Worm (Caenorhabditis elegans) whole organism, L4/young adult: Measurements from ENCODE around the gene col-98.
A peak's percentile ranks its signal among the peaks of the same experiment; 100 is the strongest.

Experiments
- W03F9.2 ChIP-seq: fragments of 150-350 bp; optimal IDR thresholded peaks from 2 replicates; lab custom pipeline; 2014; ENCODE audit warnings: missing biosample characterization, missing genetic modification characterization
- dao-5 ChIP-seq: sonication (generic microtip); optimal IDR thresholded peaks from 2 replicates; lab custom pipeline; 2016; ENCODE audit warnings: missing genotype, missing genetic modification characterization, moderate library complexity, missing compliant biosample characterization
- him-1 ChIP-seq: sonication (generic microtip); optimal IDR thresholded peaks from 2 replicates; lab custom pipeline; 2016; ENCODE audit warnings: missing genotype, missing genetic modification reagents, missing genetic modification characterization, missing compliant biosample characterization

Gene col-98

DNA sequence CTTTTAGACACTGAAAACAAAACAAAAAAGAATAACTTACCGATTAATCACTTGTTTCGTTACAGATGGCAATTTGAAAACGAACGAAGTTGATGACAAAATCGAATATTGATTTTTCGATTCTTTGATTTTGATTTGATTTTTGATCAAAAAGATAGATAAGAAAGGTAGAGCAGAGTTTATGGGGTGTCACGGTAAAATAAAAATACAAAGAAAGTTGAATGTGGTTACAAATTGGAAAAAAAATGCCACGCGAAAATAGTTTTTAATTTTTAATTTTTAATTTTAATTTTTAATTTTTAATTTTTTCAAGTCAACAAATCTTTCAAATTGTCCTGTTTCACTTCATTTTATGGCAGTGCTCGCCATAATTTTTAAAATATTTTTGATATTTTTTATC lies 36.5 kb downstream of the col-98 start, which contains the start of gene F54F12.1:
Gene F54F12.1, minus strand, starts transcription at position 101 of the 400 bp plus-strand sequence.
- TF ChIP-seq W03F9.2 (tag; lab: Kevin White, UChicago) (no peak), him-1 (tag; lab: Kevin White, UChicago) (no peak), dao-5 (tag; lab: Kevin White, UChicago) (no peak)

DNA sequence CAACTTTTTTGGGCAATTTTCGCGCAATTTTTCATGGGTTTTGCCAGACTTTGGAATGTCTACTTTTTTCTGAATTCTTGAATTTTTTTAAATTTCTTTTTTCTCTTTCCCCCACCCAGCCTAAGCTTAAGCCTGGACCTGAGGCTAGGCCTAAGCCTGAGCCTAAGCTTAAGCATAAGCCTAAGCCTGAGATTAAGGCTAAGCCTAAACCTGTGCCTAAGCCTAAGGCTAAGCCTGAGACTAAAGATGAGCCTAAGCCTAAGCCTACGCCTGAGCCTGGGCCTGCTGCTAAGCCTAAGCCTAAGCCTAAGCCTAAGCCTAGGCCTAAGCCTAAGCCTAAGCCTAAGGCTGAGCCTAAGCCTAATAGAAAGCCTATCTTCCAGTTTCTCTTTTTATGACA lies 37.4 kb downstream of the col-98 start:
- TF ChIP-seq dao-5 (tag; lab: Kevin White, UChicago) (no peak), W03F9.2 (tag; lab: Kevin White, UChicago) (no peak), him-1 (tag; lab: Kevin White, UChicago) (no peak)

DNA sequence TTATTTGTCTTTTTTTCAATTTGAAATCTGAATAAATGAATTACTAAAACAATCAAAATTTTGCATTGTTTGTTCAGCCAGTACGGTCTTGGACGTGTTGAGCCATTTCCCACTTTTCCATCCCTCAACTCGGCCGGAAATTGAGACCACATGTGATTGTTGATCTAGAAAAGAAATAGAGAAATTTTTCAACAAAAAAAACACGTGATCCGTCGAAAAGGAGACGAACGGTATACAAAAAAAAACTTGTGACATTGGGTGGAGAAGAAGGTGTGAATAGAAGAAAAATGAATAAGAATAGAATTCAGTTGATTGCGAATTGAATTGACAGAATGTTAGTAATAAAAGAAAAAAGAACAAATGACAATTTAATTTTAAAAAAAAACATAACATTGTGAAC lies 37.9 kb downstream of the col-98 start:
- TF ChIP-seq W03F9.2 (tag; lab: Kevin White, UChicago) (no peak), him-1 (tag; lab: Kevin White, UChicago) (no peak), dao-5 (tag; lab: Kevin White, UChicago) (no peak)

DNA sequence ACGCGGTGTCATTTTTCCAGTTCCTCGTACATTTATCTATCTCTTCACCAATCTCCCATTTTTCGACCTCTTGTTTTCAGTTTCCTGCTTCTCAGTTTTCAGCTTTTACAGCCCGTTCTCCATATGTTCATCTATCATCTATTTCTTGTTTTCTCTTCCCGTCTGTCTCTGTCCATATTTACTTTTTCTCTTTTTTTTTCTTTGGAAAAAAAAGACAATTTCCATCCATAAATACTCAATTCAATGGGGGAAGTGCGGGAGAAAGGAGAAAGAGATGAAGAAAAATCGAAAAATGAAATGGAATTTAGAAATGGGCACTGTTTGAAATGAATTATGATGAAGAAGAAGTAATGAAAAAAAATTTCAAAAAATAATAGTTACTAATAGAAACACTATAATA lies 39.3 kb downstream of the col-98 start:
- TF ChIP-seq dao-5 (tag; lab: Kevin White, UChicago) = no peak
- peak; percentile 18 for TF ChIP-seq him-1 (tag; lab: Kevin White, UChicago)
- no peak for TF ChIP-seq W03F9.2 (tag; lab: Kevin White, UChicago)

DNA sequence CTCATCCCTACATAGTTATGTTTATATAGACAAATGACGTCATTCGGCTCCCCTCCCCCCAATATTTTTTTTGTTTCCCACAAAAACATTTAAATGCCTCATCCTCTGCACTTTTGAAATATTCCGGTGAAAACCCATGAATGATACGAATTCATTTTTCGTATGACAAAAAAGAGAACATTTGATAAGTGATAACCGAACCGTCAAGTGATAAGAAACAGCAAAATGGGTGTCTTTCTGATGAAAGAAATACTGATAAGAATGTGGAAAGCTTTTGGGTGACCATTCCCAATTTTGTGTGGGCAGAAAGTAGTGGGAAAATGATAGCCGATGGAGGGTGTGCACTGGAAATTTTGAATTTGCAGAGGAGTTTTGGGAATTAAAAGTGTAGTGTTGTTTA lies 40.5 kb downstream of the col-98 start:
- TF ChIP-seq W03F9.2 (tag; lab: Kevin White, UChicago) (no peak), dao-5 (tag; lab: Kevin White, UChicago) (no peak), him-1 (tag; lab: Kevin White, UChicago) (no peak)

DNA sequence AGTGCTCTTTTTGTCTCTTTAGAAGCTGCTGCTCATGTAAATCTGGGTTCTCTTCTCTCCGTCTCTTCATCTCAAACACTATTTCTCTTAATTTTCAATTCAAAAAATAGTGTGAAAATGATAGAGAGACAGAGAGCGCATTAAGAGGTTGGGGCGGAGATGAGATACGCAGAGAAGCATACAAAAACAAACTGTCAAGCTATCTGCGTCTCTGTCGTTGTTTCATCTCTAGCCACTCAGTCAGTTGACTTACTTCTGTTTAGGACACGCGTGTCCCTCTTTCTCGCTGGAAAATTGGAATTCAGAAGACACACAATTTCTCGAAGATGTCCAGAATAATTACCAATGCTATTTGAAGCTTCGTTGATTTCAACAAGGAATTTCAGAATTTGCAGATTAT lies 42.3 kb downstream of the col-98 start:
- peak; percentile 83 for TF ChIP-seq him-1 (tag; lab: Kevin White, UChicago)
- TF ChIP-seq dao-5 (tag; lab: Kevin White, UChicago) = no peak
- TF ChIP-seq W03F9.2 (tag; lab: Kevin White, UChicago) = peak; percentile 45

DNA sequence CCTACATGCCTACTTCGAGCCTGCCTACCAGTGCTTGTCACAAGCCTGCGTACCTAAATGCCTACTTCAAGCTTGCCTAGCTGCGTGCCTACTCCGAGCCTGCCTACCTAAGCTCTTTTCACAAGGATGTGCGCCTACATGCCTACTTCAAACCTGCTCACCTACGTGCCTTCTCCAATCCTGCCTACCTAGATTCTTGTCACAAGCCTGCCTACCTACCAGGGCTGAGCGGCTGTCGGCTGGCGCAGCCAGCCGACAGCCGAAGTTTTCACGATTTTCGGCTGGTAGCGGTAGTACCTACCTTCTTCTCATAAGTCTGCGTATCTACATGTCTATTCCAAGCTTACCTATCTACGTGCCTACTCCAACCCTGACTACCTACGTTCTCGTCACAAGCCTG lies 42.9 kb downstream of the col-98 start:
- TF ChIP-seq dao-5 (tag; lab: Kevin White, UChicago) = no peak
- TF ChIP-seq him-1 (tag; lab: Kevin White, UChicago) = no peak
- no peak for TF ChIP-seq W03F9.2 (tag; lab: Kevin White, UChicago)

DNA sequence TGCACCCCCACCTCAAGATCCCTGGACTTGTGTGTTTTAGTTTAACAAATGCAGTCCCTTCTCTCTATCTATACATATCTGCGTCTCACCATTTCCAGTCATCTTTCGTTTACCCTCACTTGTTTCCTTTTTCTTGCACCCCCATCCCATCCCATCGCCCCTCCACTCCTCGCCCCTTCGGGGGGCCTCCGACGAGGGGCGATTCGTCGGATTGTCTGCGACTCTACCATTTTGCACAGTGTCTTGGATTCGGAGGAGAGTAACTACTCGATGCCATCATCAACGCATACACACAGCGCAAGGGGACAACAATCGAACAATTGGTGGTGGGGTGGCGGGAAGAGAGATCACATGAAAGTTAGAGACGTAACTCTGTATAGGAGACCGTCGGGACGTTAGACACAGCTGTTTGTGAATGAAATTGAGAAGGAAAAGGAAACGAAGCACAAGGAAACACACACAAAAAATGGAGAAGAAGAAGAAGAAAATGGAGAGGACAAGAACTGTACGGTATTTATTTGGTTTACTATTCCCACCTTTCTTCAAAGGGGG lies 43.7 kb downstream of the col-98 start:
- peak; percentile 63 for TF ChIP-seq W03F9.2 (tag; lab: Kevin White, UChicago)
- peak; percentile 39 for TF ChIP-seq dao-5 (tag; lab: Kevin White, UChicago)
- peak; percentile 97 for TF ChIP-seq him-1 (tag; lab: Kevin White, UChicago)

DNA sequence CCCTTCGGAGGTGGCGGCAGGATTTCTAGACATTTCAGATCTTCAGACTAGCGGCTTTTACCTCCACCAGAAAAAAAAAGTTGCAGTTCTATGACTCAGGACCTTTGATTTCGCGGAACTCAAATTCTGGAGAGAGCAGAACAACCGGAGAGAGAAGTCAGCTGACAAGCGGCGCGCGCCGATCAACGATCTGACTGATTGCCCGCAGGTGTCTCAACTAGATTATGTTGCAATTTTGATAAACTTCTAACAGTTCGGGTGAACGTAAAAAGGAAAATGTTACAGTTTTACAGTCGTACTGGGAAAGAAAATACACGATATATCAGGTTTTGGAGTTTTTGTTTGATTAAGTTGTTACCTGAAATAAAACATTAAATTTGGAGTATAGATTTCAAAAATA lies 44.2 kb downstream of the col-98 start:
- TF ChIP-seq him-1 (tag; lab: Kevin White, UChicago) (no peak), dao-5 (tag; lab: Kevin White, UChicago) (no peak), W03F9.2 (tag; lab: Kevin White, UChicago) (no peak)

DNA sequence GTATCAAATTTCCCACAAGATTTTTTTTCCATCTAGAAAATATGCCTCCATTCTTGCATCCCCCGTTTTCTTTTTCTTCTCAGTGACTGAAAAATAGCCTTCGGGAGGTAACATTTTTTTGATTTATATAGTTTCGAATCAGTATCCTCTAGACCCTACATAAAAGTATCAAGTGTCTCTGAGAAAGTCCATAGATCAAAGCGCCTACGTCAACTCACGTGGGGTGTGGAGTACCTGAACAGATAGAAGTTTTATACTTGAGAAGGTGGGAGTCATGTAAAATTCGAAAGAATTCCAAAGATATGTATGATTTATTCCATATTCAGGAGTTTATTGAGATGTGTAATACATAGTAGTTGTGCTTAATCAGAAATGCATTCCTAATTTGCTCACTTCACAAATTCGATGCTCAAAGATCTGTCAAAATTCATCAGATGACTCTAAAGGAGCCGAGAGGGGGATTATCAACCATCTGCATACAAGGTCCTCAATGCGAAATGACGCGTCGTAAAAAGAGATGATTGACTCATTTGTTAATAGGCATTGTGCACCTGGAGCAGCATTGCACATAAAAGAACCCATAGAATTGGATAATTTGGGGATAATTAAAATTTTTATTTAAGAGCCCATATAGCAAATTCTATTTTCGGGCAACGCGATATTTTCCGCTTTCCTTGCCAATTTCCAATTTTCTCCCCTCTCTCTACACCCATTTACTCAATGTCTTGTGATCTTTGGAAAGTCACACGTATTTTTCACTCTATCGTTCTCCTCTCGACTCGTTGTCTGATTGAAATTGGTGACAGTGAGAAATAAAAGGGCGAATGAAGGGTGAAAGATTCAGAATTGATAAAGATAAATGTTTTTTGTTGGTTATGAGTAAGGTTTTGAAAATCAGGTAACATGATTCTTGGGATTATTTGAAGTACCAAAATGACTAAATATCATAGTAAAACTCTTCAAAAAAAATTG lies 45.7 kb downstream of the col-98 start:
- TF ChIP-seq dao-5 (tag; lab: Kevin White, UChicago) = no peak
- no peak for TF ChIP-seq him-1 (tag; lab: Kevin White, UChicago)
- TF ChIP-seq W03F9.2 (tag; lab: Kevin White, UChicago) = no peak

DNA sequence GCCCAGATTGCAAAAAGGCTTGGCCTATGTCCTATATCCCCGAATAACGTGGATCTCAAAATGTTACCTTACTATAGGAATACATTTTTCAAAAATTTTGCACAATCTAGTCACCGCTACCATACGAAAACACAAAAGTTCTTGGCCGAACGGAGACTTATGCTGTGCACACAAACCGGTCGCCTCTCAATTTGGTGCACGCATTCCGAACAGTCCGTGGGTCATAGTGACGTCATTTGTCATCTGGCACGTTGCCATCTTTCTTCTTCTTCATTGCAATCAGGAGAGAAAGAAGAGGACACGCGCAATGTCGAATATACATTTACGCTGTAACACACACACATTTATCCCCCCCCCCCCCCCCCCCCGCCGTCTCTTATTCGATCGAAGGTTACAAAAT lies 46.9 kb downstream of the col-98 start:
- TF ChIP-seq dao-5 (tag; lab: Kevin White, UChicago) = no peak
- no peak for TF ChIP-seq him-1 (tag; lab: Kevin White, UChicago)
- no peak for TF ChIP-seq W03F9.2 (tag; lab: Kevin White, UChicago)

DNA sequence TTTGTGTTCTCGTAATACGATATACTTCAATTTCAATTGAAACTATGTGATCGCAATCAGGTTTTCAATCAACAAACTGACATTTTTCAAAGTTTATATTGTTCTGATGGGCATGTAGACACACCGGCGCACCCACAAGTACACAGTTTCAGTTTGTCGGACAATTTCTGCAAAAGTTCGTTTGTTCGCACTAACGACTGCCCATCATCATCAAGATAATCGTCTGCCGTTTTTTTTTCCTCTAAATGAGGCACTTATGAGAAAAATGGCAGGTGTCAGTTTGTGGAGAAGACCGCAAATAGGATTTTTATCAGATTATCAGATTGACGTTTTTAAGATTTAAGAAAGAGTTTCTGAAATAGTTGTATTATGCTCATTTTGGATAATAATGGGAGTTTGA lies 48.0 kb downstream of the col-98 start:
- no peak for TF ChIP-seq W03F9.2 (tag; lab: Kevin White, UChicago)
- no peak for TF ChIP-seq dao-5 (tag; lab: Kevin White, UChicago)
- no peak for TF ChIP-seq him-1 (tag; lab: Kevin White, UChicago)
